Fruit fly (Drosophila melanogaster) whole organism, pupa: Measurements from ENCODE around the gene Tengl2.

Source experiments
- CG4496 ChIP-seq: fragments of 200-800 bp; sonication (Bioruptor generic); IDR thresholded peaks from 3 replicates; pipeline ENCODE4 v1.3.6; 2022; ENCODE audit warnings: missing biosample characterization, missing genetic modification characterization
- gl ChIP-seq: fragments of 200-800 bp; sonication (Bioruptor generic); optimal IDR thresholded peaks from 2 replicates; lab custom pipeline; 2018; ENCODE audit warnings: missing biosample characterization, mild to moderate bottlenecking, missing genetic modification characterization

DNA sequence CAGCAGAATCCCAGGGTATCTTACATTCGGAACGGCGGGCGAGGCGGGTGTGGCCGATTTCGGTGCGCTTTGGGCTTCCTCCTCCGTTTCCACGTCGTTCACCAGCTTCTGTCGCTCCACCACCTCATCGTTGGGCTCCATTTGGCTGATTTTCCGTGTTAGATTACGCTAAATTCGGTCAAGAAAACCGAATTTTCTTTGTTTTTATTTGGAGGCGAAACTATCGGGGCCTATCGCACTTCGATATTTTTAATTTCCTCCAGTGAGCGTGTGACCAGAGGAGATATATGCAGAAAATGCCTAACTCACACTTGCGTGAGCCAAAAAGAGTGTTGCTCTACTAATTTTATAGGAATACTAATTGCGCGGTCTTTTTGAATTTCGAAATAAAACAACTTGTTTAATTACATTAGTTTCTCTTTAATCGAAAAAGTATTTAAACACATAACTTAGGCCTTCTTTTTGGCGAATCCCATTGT, 47.0 kb downstream of the Tengl2 start, which contains the start of gene CG10874:
- TF ChIP-seq CG4496 (no peak), gl (no peak)
